Worm (Caenorhabditis elegans): ENCODE results near the gene col-110.

col-110 gene

DNA sequence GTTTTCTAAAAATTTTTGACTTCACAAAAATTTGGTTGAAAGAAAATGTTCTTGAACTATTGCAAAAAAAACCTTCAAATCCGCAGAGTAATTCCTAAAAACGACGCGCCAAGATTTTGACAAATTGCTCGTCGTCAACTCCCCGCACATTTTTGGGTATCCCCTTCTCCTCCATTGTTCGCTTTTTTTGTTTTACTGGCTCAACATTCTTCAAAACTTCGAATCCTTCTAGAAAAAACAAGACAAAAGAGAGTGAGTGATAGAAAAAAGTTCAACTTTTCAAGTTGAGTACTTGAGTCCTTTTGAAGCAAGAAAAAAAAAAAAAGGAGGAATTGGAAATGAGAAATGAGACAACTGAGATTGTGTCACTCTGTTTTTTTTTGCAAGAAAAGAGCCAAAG lies 32.6 kb downstream of the col-110 start:
- no peak for TF ChIP-seq him-1 (tag; optimal IDR thresholded peaks at IDR 0.05)
- TF ChIP-seq dao-5 (tag; optimal IDR thresholded peaks at IDR 0.05): no peak
- no peak for TF ChIP-seq W03F9.2 (tag; optimal IDR thresholded peaks at IDR 0.05)

DNA sequence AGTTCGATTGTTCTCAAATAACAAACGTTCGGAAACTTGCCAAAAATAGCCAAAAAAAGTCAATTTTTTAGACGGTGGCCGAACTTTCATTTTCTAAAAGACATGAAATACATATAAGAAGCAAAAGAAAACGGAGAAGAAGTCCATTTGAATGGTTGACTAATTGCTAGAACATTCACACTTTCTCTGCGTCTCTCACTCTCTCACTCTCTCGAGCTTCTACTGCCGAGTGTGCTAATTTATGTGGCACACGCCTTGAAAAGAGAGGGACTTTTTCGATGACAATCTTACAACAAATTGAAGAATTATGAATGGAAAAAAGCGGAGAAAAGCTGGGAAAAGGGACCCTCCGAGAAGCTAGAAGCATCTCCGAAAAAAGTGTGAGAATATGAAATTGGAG lies 35.4 kb downstream of the col-110 start:
- TF ChIP-seq him-1 (tag; optimal IDR thresholded peaks at IDR 0.05): no peak
- no peak for TF ChIP-seq dao-5 (tag; optimal IDR thresholded peaks at IDR 0.05)
- TF ChIP-seq W03F9.2 (tag; optimal IDR thresholded peaks at IDR 0.05): no peak

ce11 chrIV:4570599-4570998 lies 38.9 kb downstream of the col-110 start:
- TF ChIP-seq W03F9.2 (tag; optimal IDR thresholded peaks at IDR 0.05) (no peak), him-1 (tag; optimal IDR thresholded peaks at IDR 0.05) (peak; percentile 62), dao-5 (tag; optimal IDR thresholded peaks at IDR 0.05) (no peak)

ce11 chrIV:4568402-4568891 lies 41.0 kb downstream of the col-110 start, which contains the start of gene F28E10.1:
Gene F28E10.1, plus strand, starts transcription at chrIV:4568841.
- no peak for TF ChIP-seq him-1 (tag; optimal IDR thresholded peaks at IDR 0.05)
- TF ChIP-seq W03F9.2 (tag; optimal IDR thresholded peaks at IDR 0.05): no peak
- TF ChIP-seq dao-5 (tag; optimal IDR thresholded peaks at IDR 0.05): no peak

DNA sequence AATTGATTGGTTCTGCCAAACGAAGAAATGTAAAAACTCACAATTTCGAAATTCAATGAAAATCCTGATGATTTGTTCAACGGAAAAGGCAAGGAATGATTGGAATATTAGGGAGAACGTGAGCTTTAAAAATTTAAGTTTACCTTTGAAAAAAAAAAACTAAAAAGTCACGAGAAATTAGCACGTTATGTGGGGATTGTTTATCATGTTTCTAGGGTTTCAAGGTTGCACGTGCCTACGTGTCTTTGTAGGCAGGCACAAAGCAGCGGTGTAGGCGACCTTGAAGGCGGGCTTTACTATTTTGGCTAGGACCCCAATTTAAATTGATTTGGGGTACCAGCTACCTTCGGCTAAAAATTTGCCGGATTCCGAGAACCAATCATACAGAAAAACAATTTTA lies 42.1 kb downstream of the col-110 start, which contains the start of gene F28E10.4:
TSS of gene F28E10.4 (minus strand) at position 101 of the 400 bp plus-strand sequence.
- no peak for TF ChIP-seq dao-5 (tag; optimal IDR thresholded peaks at IDR 0.05)
- TF ChIP-seq him-1 (tag; optimal IDR thresholded peaks at IDR 0.05): no peak
- TF ChIP-seq W03F9.2 (tag; optimal IDR thresholded peaks at IDR 0.05): no peak

DNA sequence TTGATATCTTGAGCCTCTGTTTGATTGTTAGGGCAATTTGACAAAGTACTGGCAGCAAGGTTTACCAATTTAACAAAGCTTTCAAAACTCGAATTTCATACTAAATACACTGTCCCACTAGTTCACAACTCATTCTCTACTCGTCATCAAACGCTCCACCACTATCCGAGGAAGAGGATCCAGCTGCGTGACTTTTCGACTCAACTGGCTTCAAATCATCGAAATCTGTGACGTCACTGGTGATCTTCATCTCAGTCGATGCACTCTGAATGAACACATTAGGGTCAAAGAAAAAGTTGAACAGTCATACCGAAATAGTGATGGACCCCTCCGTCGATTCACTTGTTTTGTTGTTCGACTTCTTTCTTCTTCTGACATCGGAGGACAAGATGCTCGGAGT lies 43.6 kb downstream of the col-110 start:
- TF ChIP-seq dao-5 (tag; optimal IDR thresholded peaks at IDR 0.05) (no peak), him-1 (tag; optimal IDR thresholded peaks at IDR 0.05) (no peak), W03F9.2 (tag; optimal IDR thresholded peaks at IDR 0.05) (no peak)

DNA sequence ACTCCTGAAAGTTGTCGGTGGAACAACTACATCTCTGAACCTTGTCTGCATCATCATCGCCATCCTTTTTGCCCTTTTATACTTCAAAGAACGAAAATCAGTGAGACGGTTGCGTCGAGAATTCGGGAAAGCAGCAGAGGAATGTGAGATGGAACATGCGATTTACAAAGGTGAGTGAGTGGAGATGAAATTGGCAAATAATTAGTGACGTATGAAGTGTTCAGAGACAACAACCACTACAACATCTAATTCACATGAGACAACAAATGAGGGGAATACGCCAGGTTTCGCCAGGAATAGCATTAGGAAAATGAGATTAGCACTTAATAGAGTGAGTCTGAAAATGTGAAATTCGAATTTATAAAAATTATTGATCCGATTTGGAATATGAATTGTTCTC lies 44.9 kb downstream of the col-110 start:
- TF ChIP-seq W03F9.2 (tag; optimal IDR thresholded peaks at IDR 0.05) (no peak), dao-5 (tag; optimal IDR thresholded peaks at IDR 0.05) (no peak), him-1 (tag; optimal IDR thresholded peaks at IDR 0.05) (no peak)

DNA sequence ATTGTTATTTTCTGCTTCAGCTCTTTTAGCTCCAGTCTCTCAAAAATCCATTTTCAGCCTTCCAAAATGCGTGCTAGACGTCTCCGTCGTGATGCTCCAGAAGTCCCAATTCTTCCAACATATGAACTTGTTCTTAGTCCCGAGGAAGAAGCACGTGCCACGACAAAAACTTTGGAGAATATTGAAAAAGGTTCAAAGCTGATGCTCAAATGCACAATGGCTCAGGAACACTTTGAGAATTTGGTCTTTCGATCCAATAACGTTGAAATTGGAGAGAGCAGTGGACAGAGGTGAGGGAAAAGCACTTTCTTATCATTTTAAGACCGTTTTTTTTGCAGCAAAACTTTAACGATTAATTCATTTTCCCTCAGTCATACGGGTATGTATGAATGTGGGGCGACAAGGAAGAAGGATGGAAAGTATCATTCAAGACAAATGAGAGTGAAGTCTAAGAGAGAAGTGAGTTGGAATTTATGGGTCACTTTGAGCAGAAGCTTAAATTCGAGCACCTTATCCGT lies 46.8 kb downstream of the col-110 start, which contains the start of gene igeg-1:
TSS of gene igeg-1 (plus strand) at position 51 of the 518 bp plus-strand sequence.
- TF ChIP-seq him-1 (tag; optimal IDR thresholded peaks at IDR 0.05) (no peak), dao-5 (tag; optimal IDR thresholded peaks at IDR 0.05) (no peak), W03F9.2 (tag; optimal IDR thresholded peaks at IDR 0.05) (no peak)

DNA sequence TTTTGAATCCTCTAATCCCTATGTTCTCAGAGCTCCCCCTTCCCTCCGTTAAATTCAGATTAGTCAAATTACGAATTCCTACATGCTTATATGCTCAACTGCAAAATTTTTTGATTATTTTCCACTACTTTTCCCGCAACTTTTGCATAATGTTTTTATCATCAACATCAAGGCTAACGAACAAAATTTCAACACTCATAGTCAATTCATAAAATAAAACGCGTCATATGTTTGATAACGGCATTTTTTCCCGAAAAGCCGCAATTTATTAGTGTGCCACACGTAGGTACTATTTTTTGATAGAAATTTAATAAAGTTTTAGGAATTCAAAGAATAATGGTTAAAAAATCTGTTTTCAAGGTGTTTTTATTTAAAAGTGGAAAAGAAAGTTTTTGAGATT lies 50.3 kb downstream of the col-110 start:
- TF ChIP-seq dao-5 (tag; optimal IDR thresholded peaks at IDR 0.05) (no peak), W03F9.2 (tag; optimal IDR thresholded peaks at IDR 0.05) (no peak), him-1 (tag; optimal IDR thresholded peaks at IDR 0.05) (no peak)

All from whole organism, L4/young adult.